Fruit fly (Drosophila melanogaster) whole organism, embryonic: ENCODE measurements around the gene CG7519.

Source experiments
- Antp ChIP-seq: fragments of 200-800 bp; sonication (Bioruptor generic); optimal IDR thresholded peaks from 3 replicates; lab custom pipeline; 2016; ENCODE audit warnings: missing biosample characterization, missing genetic modification characterization
- Asciz ChIP-seq: fragments of 200-800 bp; sonication (Bioruptor generic); optimal IDR thresholded peaks from 2 replicates; lab custom pipeline; 2017; ENCODE audit warnings: missing biosample characterization, mild to moderate bottlenecking, missing genetic modification characterization, missing genetic modification reagents
- B-H1 ChIP-seq: fragments of 200-800 bp; sonication (Bioruptor generic); IDR thresholded peaks from 3 replicates; pipeline ENCODE4 v1.3.6; 2022; ENCODE audit warnings: missing biosample characterization, missing genetic modification characterization
- CG10321 ChIP-seq: fragments of 200-800 bp; sonication (Bioruptor generic); IDR thresholded peaks from 2 replicates; pipeline ENCODE4 v1.3.6; 2022; ENCODE audit warnings: missing biosample characterization, missing genetic modification characterization
- CG10431 ChIP-seq: fragments of 200-800 bp; sonication (Bioruptor generic); optimal IDR thresholded peaks from 3 replicates; lab custom pipeline; 2018; ENCODE audit warnings: missing biosample characterization, mild to moderate bottlenecking, missing genetic modification characterization
- CG10543 ChIP-seq: fragments of 200-800 bp; sonication (Bioruptor generic); optimal IDR thresholded peaks from 3 replicates; lab custom pipeline; 2017; ENCODE audit warnings: missing biosample characterization, mild to moderate bottlenecking, missing genetic modification characterization, moderate library complexity
- CG11247 ChIP-seq: fragments of 200-800 bp; sonication (Bioruptor generic); IDR thresholded peaks from 2 replicates; pipeline ENCODE4 v1.3.6; 2022; ENCODE audit warnings: missing biosample characterization, missing genetic modification characterization
- CG14860 ChIP-seq: fragments of 200-800 bp; sonication (Bioruptor generic); IDR thresholded peaks from 3 replicates; pipeline ENCODE4 v1.3.6; 2022; ENCODE audit warnings: missing biosample characterization, missing genetic modification characterization; ENCODE audit not compliant: partially characterized antibody
- CG1529 ChIP-seq: fragments of 200-800 bp; sonication (Bioruptor generic); optimal IDR thresholded peaks from 3 replicates; lab custom pipeline; 2018; ENCODE audit warnings: missing biosample characterization, missing genetic modification characterization
- CG1647 ChIP-seq: fragments of 200-800 bp; sonication (Bioruptor generic); optimal IDR thresholded peaks from 3 replicates; lab custom pipeline; 2016; ENCODE audit warnings: missing biosample characterization, missing genetic modification characterization
- CG17568 ChIP-seq: fragments of 200-800 bp; sonication (Bioruptor generic); optimal IDR thresholded peaks from 2 replicates; lab custom pipeline; 2018; ENCODE audit warnings: missing biosample characterization, mild to moderate bottlenecking, missing genetic modification characterization, moderate library complexity
- CG2116 ChIP-seq: fragments of 200-800 bp; sonication (Bioruptor generic); optimal IDR thresholded peaks from 3 replicates; lab custom pipeline; 2018; ENCODE audit warnings: missing biosample characterization, mild to moderate bottlenecking, missing genetic modification characterization
- CG2199 ChIP-seq: fragments of 200-800 bp; sonication (Bioruptor generic); IDR thresholded peaks from 3 replicates; pipeline ENCODE4 v1.3.6; 2022; ENCODE audit warnings: missing biosample characterization, missing genetic modification characterization
- CG33557 ChIP-seq: fragments of 200-800 bp; sonication (Bioruptor generic); optimal IDR thresholded peaks from 2 replicates; lab custom pipeline; 2019; ENCODE audit warnings: missing biosample characterization, mild to moderate bottlenecking, missing genetic modification characterization, moderate library complexity
- CG3847 ChIP-seq: fragments of 200-800 bp; sonication (Bioruptor generic); IDR thresholded peaks from 2 replicates; pipeline ENCODE4 v1.3.6; 2022; ENCODE audit warnings: missing biosample characterization, missing genetic modification characterization
- CG4328 ChIP-seq: fragments of 200-800 bp; sonication (Bioruptor generic); optimal IDR thresholded peaks from 3 replicates; lab custom pipeline; 2017; ENCODE audit warnings: missing biosample characterization, missing genetic modification reagents, missing genetic modification characterization
- CG4404 ChIP-seq: fragments of 200-800 bp; sonication (Bioruptor generic); IDR thresholded peaks from 2 replicates; pipeline ENCODE4 v1.3.6; 2022; ENCODE audit warnings: missing biosample characterization, missing genetic modification characterization
- CG6175 ChIP-seq: fragments of 200-800 bp; sonication (Bioruptor generic); IDR thresholded peaks from 3 replicates; pipeline ENCODE4 v1.3.6; 2022; ENCODE audit warnings: missing biosample characterization, missing genetic modification characterization
- CG7839 ChIP-seq: fragments of 200-800 bp; sonication (Bioruptor generic); optimal IDR thresholded peaks from 3 replicates; lab custom pipeline; 2018; ENCODE audit warnings: missing biosample characterization, mild to moderate bottlenecking, missing genetic modification characterization, moderate library complexity
- CG7987 ChIP-seq: fragments of 200-800 bp; sonication (Bioruptor generic); optimal IDR thresholded peaks from 2 replicates; lab custom pipeline; 2018; ENCODE audit warnings: missing biosample characterization, mild to moderate bottlenecking, missing genetic modification characterization, moderate library complexity
- CG8478 ChIP-seq: fragments of >200 bp; optimal IDR thresholded peaks from 2 replicates; lab custom pipeline; 2018
- CG9727 ChIP-seq: fragments of 200-800 bp; sonication (Bioruptor generic); optimal IDR thresholded peaks from 3 replicates; lab custom pipeline; 2017; ENCODE audit warnings: missing biosample characterization, mild to moderate bottlenecking, missing genetic modification characterization
- CG9797 ChIP-seq: fragments of 200-800 bp; sonication (Bioruptor generic); optimal IDR thresholded peaks from 3 replicates; lab custom pipeline; 2018; ENCODE audit warnings: missing biosample characterization, mild to moderate bottlenecking, missing genetic modification characterization
- Dek ChIP-seq: fragments of 200-800 bp; sonication (Bioruptor generic); optimal IDR thresholded peaks from 3 replicates; lab custom pipeline; 2019; ENCODE audit warnings: missing biosample characterization, mild to moderate bottlenecking, missing genetic modification characterization, moderate library complexity
- E2f2 ChIP-seq: fragments of 200-800 bp; sonication (Bioruptor generic); IDR thresholded peaks from 2 replicates; pipeline ENCODE4 v1.3.6; 2022; ENCODE audit warnings: missing biosample characterization, missing genetic modification characterization
- Med ChIP-seq: fragments of 200-800 bp; sonication (Bioruptor generic); peaks from one replicate; lab custom pipeline; 2016; ENCODE audit warnings: missing biosample characterization, missing genetic modification characterization, mild to moderate bottlenecking, inconsistent platforms, moderate library complexity
- Mes4 ChIP-seq: fragments of 200-800 bp; sonication (Bioruptor generic); optimal IDR thresholded peaks from 2 replicates; lab custom pipeline; 2016; ENCODE audit warnings: missing biosample characterization, missing genetic modification characterization
- Taf1 ChIP-seq: fragments of 200-800 bp; sonication (Bioruptor generic); IDR thresholded peaks from 2 replicates; pipeline ENCODE4 v1.3.6; 2022; ENCODE audit warnings: missing biosample characterization, missing genetic modification characterization
- ash1 ChIP-seq: fragments of 200-800 bp; sonication (Bioruptor generic); optimal IDR thresholded peaks from 2 replicates; lab custom pipeline; 2018; ENCODE audit warnings: missing biosample characterization, mild to moderate bottlenecking, missing genetic modification characterization
- crp ChIP-seq, 2 experiments: fragments of 200-800 bp; sonication (Bioruptor generic); optimal IDR thresholded peaks; 2 replicates in 1 of 2; 3 replicates in 1 of 2; lab custom pipeline; 2017; ENCODE audit warnings: missing biosample characterization in 2 of 2, missing genetic modification characterization in 2 of 2, mild to moderate bottlenecking in 1 of 2, moderate library complexity in 1 of 2
- fd102C ChIP-seq: fragments of 200-800 bp; sonication (Bioruptor generic); optimal IDR thresholded peaks from 2 replicates; lab custom pipeline; 2018; ENCODE audit warnings: missing biosample characterization, mild to moderate bottlenecking, missing genetic modification characterization, moderate library complexity
- fd64A ChIP-seq: fragments of 200-800 bp; sonication (Bioruptor generic); optimal IDR thresholded peaks from 3 replicates; lab custom pipeline; 2018; ENCODE audit warnings: missing biosample characterization, mild to moderate bottlenecking, missing genetic modification characterization
- gfzf ChIP-seq: fragments of 200-800 bp; sonication (Bioruptor generic); optimal IDR thresholded peaks from 2 replicates; lab custom pipeline; 2016; ENCODE audit warnings: missing biosample characterization, mild to moderate bottlenecking, missing genetic modification characterization, moderate library complexity
- gsb ChIP-seq: fragments of 200-800 bp; sonication (Bioruptor generic); IDR thresholded peaks from 2 replicates; pipeline ENCODE4 v1.3.6; 2022; ENCODE audit warnings: missing biosample characterization, missing genetic modification characterization
- hbn ChIP-seq: fragments of 200-800 bp; sonication (Bioruptor generic); IDR thresholded peaks from 2 replicates; pipeline ENCODE4 v1.3.6; 2022; ENCODE audit warnings: missing biosample characterization, missing genetic modification characterization; ENCODE audit not compliant: partially characterized antibody
- jigr1 ChIP-seq: fragments of 200-800 bp; sonication (Bioruptor generic); IDR thresholded peaks from 3 replicates; pipeline ENCODE4 v1.3.6; 2022; ENCODE audit warnings: missing biosample characterization, missing genetic modification characterization
- jumu ChIP-seq: fragments of 200-800 bp; sonication (Bioruptor generic); optimal IDR thresholded peaks from 3 replicates; lab custom pipeline; 2016; ENCODE audit warnings: missing biosample characterization, missing genetic modification characterization
- ken ChIP-seq: fragments of 200-800 bp; sonication (Bioruptor generic); IDR thresholded peaks from 3 replicates; pipeline ENCODE4 v1.3.6; 2022; ENCODE audit warnings: missing biosample characterization, missing genetic modification characterization
- lab ChIP-seq: fragments of 200-800 bp; sonication (Bioruptor generic); optimal IDR thresholded peaks from 3 replicates; lab custom pipeline; 2017; ENCODE audit warnings: missing biosample characterization, missing genetic modification characterization, mild to moderate bottlenecking, moderate library complexity, missing genetic modification reagents
- mirr ChIP-seq: fragments of 200-800 bp; sonication (Bioruptor generic); optimal IDR thresholded peaks from 3 replicates; lab custom pipeline; 2018; ENCODE audit warnings: missing biosample characterization, mild to moderate bottlenecking, missing genetic modification characterization
- nom ChIP-seq: fragments of 200-800 bp; sonication (Bioruptor generic); optimal IDR thresholded peaks from 2 replicates; lab custom pipeline; 2017; ENCODE audit warnings: missing biosample characterization, missing genetic modification characterization, mild to moderate bottlenecking, moderate library complexity, missing genetic modification reagents
- pan ChIP-seq, 4 experiments: fragments of >200 bp in 3 of 4; fragments of 200-800 bp in 1 of 4; sonication (Bioruptor generic) in 1 of 4; optimal IDR thresholded peaks in 3 of 4; IDR thresholded peaks in 1 of 4; 2 replicates each; pipeline versions ENCODE4 v1.3.6 to Lab custom; 2017 to 2022; ENCODE audit warnings: missing biosample characterization in 2 of 4, missing genetic modification characterization in 2 of 4, mixed read lengths in 1 of 4
- peb ChIP-seq: fragments of 200-800 bp; sonication (Bioruptor generic); IDR thresholded peaks from 2 replicates; pipeline ENCODE4 v1.3.6; 2022; ENCODE audit warnings: missing biosample characterization, missing genetic modification characterization
- rib ChIP-seq: fragments of 200-800 bp; sonication (Bioruptor generic); IDR thresholded peaks from 2 replicates; pipeline ENCODE4 v1.3.6; 2022; ENCODE audit warnings: missing biosample characterization, missing genetic modification characterization
- tin ChIP-seq: fragments of 200-800 bp; sonication (Bioruptor generic); optimal IDR thresholded peaks from 3 replicates; lab custom pipeline; 2016; ENCODE audit warnings: missing biosample characterization, missing genetic modification characterization
- twi ChIP-seq: fragments of 200-800 bp; optimal IDR thresholded peaks from 2 replicates; lab custom pipeline; 2019; ENCODE audit warnings: missing biosample characterization, mild to moderate bottlenecking, missing genetic modification characterization, moderate library complexity
- tx ChIP-seq: fragments of 200-800 bp; sonication (Bioruptor generic); optimal IDR thresholded peaks from 2 replicates; lab custom pipeline; 2016; ENCODE audit warnings: missing biosample characterization, missing genetic modification characterization
- unc-4 ChIP-seq: fragments of 200-800 bp; sonication (Bioruptor generic); IDR thresholded peaks from 2 replicates; pipeline ENCODE4 v1.3.6; 2022; ENCODE audit warnings: missing biosample characterization, missing genetic modification characterization; ENCODE audit not compliant: partially characterized antibody
- usp ChIP-seq: fragments of >200 bp; optimal IDR thresholded peaks from 2 replicates; lab custom pipeline; 2017; ENCODE audit warnings: missing biosample characterization, missing genetic modification characterization
- z ChIP-seq: fragments of 200-800 bp; sonication (Bioruptor generic); IDR thresholded peaks from 3 replicates; pipeline ENCODE4 v1.3.6; 2022; ENCODE audit warnings: missing biosample characterization, missing genetic modification characterization
- zen ChIP-seq: fragments of 200-800 bp; sonication (Bioruptor generic); optimal IDR thresholded peaks from 3 replicates; lab custom pipeline; 2018; ENCODE audit warnings: missing biosample characterization, mild to moderate bottlenecking, missing genetic modification characterization, moderate library complexity
- zf30C ChIP-seq: fragments of 200-800 bp; sonication (Bioruptor generic); optimal IDR thresholded peaks from 3 replicates; lab custom pipeline; 2018; ENCODE audit warnings: missing biosample characterization, mild to moderate bottlenecking, missing genetic modification characterization

Gene CG7519

dm6 chr3L:21445704-21446103 lies 47.2 kb upstream of the CG7519 start, which contains the start of gene Syx7 (continued):
- TF ChIP-seq nom (GFP tag; lab: Kevin White, UChicago): no peak
- TF ChIP-seq jigr1: no peak
- TF ChIP-seq hbn (GFP tag; lab: Robert Waterston, UW): no peak
- TF ChIP-seq gsb (GFP tag; lab: Robert Waterston, UW): no peak
- no peak for TF ChIP-seq jumu (GFP tag; lab: Kevin White, UChicago)
- TF ChIP-seq CG1529 (GFP tag; lab: Kevin White, UChicago): no peak
- no peak for TF ChIP-seq CG11247
- TF ChIP-seq CG9727 (GFP tag; lab: Kevin White, UChicago): no peak
- no peak for TF ChIP-seq CG10431 (GFP tag; lab: Kevin White, UChicago)
- no peak for TF ChIP-seq pan (optimal IDR thresholded peaks at IDR 0.05; lab: Kevin White, UChicago)
- TF ChIP-seq pan (GFP tag; optimal IDR thresholded peaks at IDR 0.05 in 1 of 2, IDR thresholded peaks at IDR 0.05 in 1 of 2): peak in 1 of 2 experiments; percentile 16
- TF ChIP-seq ken (GFP tag; lab: Robert Waterston, UW): no peak
- TF ChIP-seq peb (GFP tag; lab: Robert Waterston, UW): no peak
- peak; percentile 16 for TF ChIP-seq Antp (GFP tag; lab: Kevin White, UChicago)
- no peak for TF ChIP-seq ash1 (GFP tag; lab: Kevin White, UChicago)
- no peak for TF ChIP-seq mirr (GFP tag; lab: Kevin White, UChicago)
- TF ChIP-seq B-H1: no peak
- TF ChIP-seq z (GFP tag; lab: Robert Waterston, UW): no peak
- peak; percentile 75 for TF ChIP-seq CG9797
- no peak for TF ChIP-seq zf30C (GFP tag; lab: Kevin White, UChicago)
- TF ChIP-seq tx (GFP tag; lab: Kevin White, UChicago): no peak
- no peak for TF ChIP-seq CG7839 (tag; lab: Kevin White, UChicago)
- no peak for TF ChIP-seq lab (GFP tag; lab: Kevin White, UChicago)
- TF ChIP-seq CG17568: no peak
- TF ChIP-seq CG4328 (GFP tag; lab: Kevin White, UChicago): no peak
- TF ChIP-seq rib (GFP tag; lab: Robert Waterston, UW): peak; percentile 68
- TF ChIP-seq CG33557: no peak
- TF ChIP-seq gfzf (GFP tag; lab: Kevin White, UChicago): peak; percentile 94
- TF ChIP-seq crp (GFP tag; optimal IDR thresholded peaks at IDR 0.05; lab: Kevin White, UChicago): no peak
- no peak for TF ChIP-seq usp (GFP tag; lab: Kevin White, UChicago)
- no peak for TF ChIP-seq CG10321
- no peak for TF ChIP-seq CG8478
- TF ChIP-seq CG3847: peak; percentile 74
- no peak for TF ChIP-seq fd64A (GFP tag; lab: Kevin White, UChicago)
- TF ChIP-seq CG2116 (GFP tag; lab: Kevin White, UChicago): peak; percentile 75
- no peak for TF ChIP-seq CG7987 (GFP tag; lab: Kevin White, UChicago)

- TF ChIP-seq CG6175 (GFP tag; lab: Robert Waterston, UW) (no peak), unc-4 (no peak), CG10543 (GFP tag; lab: Kevin White, UChicago) (no peak), twi (tag; lab: Kevin White, UChicago) (peak; percentile 6), fd102C (peak; percentile 29), Taf1 (GFP tag; lab: Robert Waterston, UW) (no peak), CG1647 (GFP tag; lab: Kevin White, UChicago) (no peak), Med (peak; percentile 19), CG10321 (no peak), Asciz (GFP tag; lab: Kevin White, UChicago) (no peak), CG14860 (no peak), CG2199 (GFP tag; lab: Robert Waterston, UW) (0 out of 3 replicates have a peak, but pooled peaks have one; percentile 20), E2f2 (GFP tag; lab: Robert Waterston, UW) (no peak), tin (GFP tag; lab: Kevin White, UChicago) (no peak), zen (peak; percentile 14), Dek (tag; lab: Kevin White, UChicago) (no peak), Mes4 (GFP tag; lab: Kevin White, UChicago) (no peak), CG4404 (GFP tag; lab: Robert Waterston, UW) (no peak)
These were observed 43.5 kb upstream of the CG7519 start for dm6 chr3L:21449336-21449735.
